Worm (Caenorhabditis elegans) whole organism, mixed stage, embryonic: Measurements from ENCODE around the gene kcnl-1.

Experiments
- M03D4.4 ChIP-seq: sonication (generic microtip); optimal IDR thresholded peaks from 2 replicates; lab custom pipeline; 2017; ENCODE audit warnings: mild to moderate bottlenecking, missing genetic modification characterization, missing compliant biosample characterization
- bed-3 ChIP-seq: fragments of 200-800 bp; sonication (Bioruptor generic); optimal IDR thresholded peaks from 3 replicates; lab custom pipeline; 2018; ENCODE audit warnings: mild to moderate bottlenecking, missing genetic modification characterization, moderate library complexity, missing compliant biosample characterization
- blmp-1 ChIP-seq: fragments of 150-350 bp; optimal IDR thresholded peaks from 2 replicates; lab custom pipeline; 2014; ENCODE audit warnings: missing biosample characterization, missing genetic modification characterization
- ceh-39 ChIP-seq: fragments of 150-350 bp; optimal IDR thresholded peaks from 2 replicates; lab custom pipeline; 2014; ENCODE audit warnings: missing biosample characterization, missing genetic modification characterization
- ceh-43 ChIP-seq: fragments of 200-800 bp; sonication (Bioruptor generic); optimal IDR thresholded peaks from 2 replicates; lab custom pipeline; 2018; ENCODE audit warnings: mild to moderate bottlenecking, missing genetic modification characterization, moderate library complexity, missing compliant biosample characterization
- ceh-83 ChIP-seq: fragments of 200-800 bp; sonication (Bioruptor generic); optimal IDR thresholded peaks from 2 replicates; lab custom pipeline; 2018; ENCODE audit warnings: mild to moderate bottlenecking, missing genetic modification characterization, missing compliant biosample characterization
- ces-1 ChIP-seq: fragments of 150-350 bp; optimal IDR thresholded peaks from 2 replicates; lab custom pipeline; 2014; ENCODE audit warnings: missing biosample characterization, missing genetic modification reagents, missing genetic modification characterization
- cnd-1 ChIP-seq: fragments of 200-800 bp; sonication (Bioruptor generic); optimal IDR thresholded peaks from 2 replicates; lab custom pipeline; 2018; ENCODE audit warnings: mild to moderate bottlenecking, missing genetic modification characterization, missing compliant biosample characterization
- drap-1 ChIP-seq: fragments of 200-800 bp; sonication (Bioruptor generic); optimal IDR thresholded peaks from 3 replicates; lab custom pipeline; 2018; ENCODE audit warnings: mild to moderate bottlenecking, missing genetic modification characterization, missing compliant biosample characterization
- elt-1 ChIP-seq: sonication (generic microtip); optimal IDR thresholded peaks from 2 replicates; lab custom pipeline; 2017; ENCODE audit warnings: missing genetic modification characterization, mild to moderate bottlenecking, missing compliant biosample characterization, antibody characterized with exemption, moderate library complexity, borderline replicate concordance; ENCODE audit not compliant: insufficient read depth
- elt-3 ChIP-seq: fragments of 150-350 bp; optimal IDR thresholded peaks from 2 replicates; lab custom pipeline; 2014; ENCODE audit warnings: missing biosample characterization, missing genetic modification characterization
- ham-2 ChIP-seq: fragments of 200-800 bp; sonication (Bioruptor generic); optimal IDR thresholded peaks from 2 replicates; lab custom pipeline; 2018; ENCODE audit warnings: mild to moderate bottlenecking, missing genetic modification characterization, missing compliant biosample characterization
- hlh-1 ChIP-seq: fragments of 150-350 bp; optimal IDR thresholded peaks from 2 replicates; lab custom pipeline; 2014; ENCODE audit warnings: missing biosample characterization, missing genetic modification reagents, missing genetic modification characterization
- lin-13 ChIP-seq: fragments of 150-350 bp; optimal IDR thresholded peaks from 2 replicates; lab custom pipeline; 2014; ENCODE audit warnings: missing biosample characterization, missing genetic modification characterization
- lin-32 ChIP-seq: fragments of 200-800 bp; sonication (Bioruptor generic); optimal IDR thresholded peaks from 2 replicates; lab custom pipeline; 2018; ENCODE audit warnings: mild to moderate bottlenecking, missing genetic modification characterization, missing compliant biosample characterization
- lsy-2 ChIP-seq: fragments of 150-350 bp; optimal IDR thresholded peaks from 2 replicates; lab custom pipeline; 2014; ENCODE audit warnings: missing biosample characterization, missing genetic modification characterization
- mep-1 ChIP-seq: fragments of 150-350 bp; optimal IDR thresholded peaks from 2 replicates; lab custom pipeline; 2017; ENCODE audit warnings: missing biosample characterization, missing genetic modification reagents, missing genetic modification characterization, inconsistent platforms
- mls-2 ChIP-seq: sonication (generic microtip); optimal IDR thresholded peaks from 2 replicates; lab custom pipeline; 2016; ENCODE audit warnings: mild to moderate bottlenecking, missing genetic modification characterization, moderate library complexity, missing compliant biosample characterization
- nhr-12 ChIP-seq: fragments of 150-350 bp; optimal IDR thresholded peaks from 2 replicates; lab custom pipeline; 2014; ENCODE audit warnings: missing biosample characterization, missing genetic modification characterization
- nhr-2 ChIP-seq: fragments of 150-350 bp; optimal IDR thresholded peaks from 2 replicates; lab custom pipeline; 2014; ENCODE audit warnings: missing biosample characterization, missing genetic modification characterization
- nhr-28 ChIP-seq: fragments of 150-350 bp; optimal IDR thresholded peaks from 2 replicates; lab custom pipeline; 2014; ENCODE audit warnings: missing biosample characterization, missing genetic modification characterization
- nhr-76 ChIP-seq: sonication (generic microtip); optimal IDR thresholded peaks from 2 replicates; lab custom pipeline; 2017; ENCODE audit warnings: missing biosample characterization, missing genetic modification characterization
- pha-4 ChIP-seq: fragments of 150-350 bp; optimal IDR thresholded peaks from 2 replicates; lab custom pipeline; 2018; ENCODE audit warnings: missing biosample characterization, missing genetic modification reagents, missing genetic modification characterization
- snpc-4 ChIP-seq: fragments of 150-350 bp; optimal IDR thresholded peaks from 2 replicates; lab custom pipeline; 2014; ENCODE audit warnings: missing biosample characterization, missing genetic modification characterization
- sptf-1 ChIP-seq: sonication (generic microtip); optimal IDR thresholded peaks from 2 replicates; lab custom pipeline; 2017; ENCODE audit warnings: mild to moderate bottlenecking, missing genetic modification characterization, moderate library complexity, missing compliant biosample characterization
- unc-120 ChIP-seq: sonication (generic microtip); optimal IDR thresholded peaks from 2 replicates; lab custom pipeline; 2017; ENCODE audit warnings: missing genetic modification characterization, missing compliant biosample characterization; ENCODE audit not compliant: poor library complexity, severe bottlenecking
- unc-39 ChIP-seq: fragments of 150-350 bp; optimal IDR thresholded peaks from 2 replicates; lab custom pipeline; 2014; ENCODE audit warnings: missing biosample characterization, missing genetic modification characterization
- unc-62 ChIP-seq: fragments of 150-350 bp; optimal IDR thresholded peaks from 2 replicates; lab custom pipeline; 2014; ENCODE audit warnings: missing biosample characterization, missing genetic modification reagents, missing genetic modification characterization
- zip-8 ChIP-seq: fragments of 150-350 bp; optimal IDR thresholded peaks from 2 replicates; lab custom pipeline; 2014; ENCODE audit warnings: missing biosample characterization, missing genetic modification characterization
- ztf-11 ChIP-seq: fragments of 150-350 bp; optimal IDR thresholded peaks from 2 replicates; lab custom pipeline; 2014; ENCODE audit warnings: missing biosample characterization, missing genetic modification characterization

Gene kcnl-1

DNA sequence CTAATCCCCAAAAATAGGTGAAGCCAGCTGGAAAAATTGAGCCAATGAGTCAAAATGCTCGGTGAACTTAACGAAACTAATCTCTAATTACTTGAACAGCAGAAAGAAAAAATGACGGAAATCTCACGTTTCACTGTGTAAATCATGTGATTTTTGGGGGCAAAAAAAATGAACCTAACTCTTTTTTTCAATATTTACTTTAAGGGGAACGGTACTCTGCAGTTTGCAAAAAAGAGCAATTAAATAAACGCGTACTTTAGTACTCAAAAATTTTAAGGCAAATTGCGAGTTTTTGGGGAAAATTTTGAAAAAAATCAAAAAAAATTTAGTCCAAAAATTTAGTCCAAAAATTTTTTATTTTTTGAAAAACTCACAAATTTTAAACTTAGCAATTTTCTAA, 34.1 kb upstream of the kcnl-1 start:
- TF ChIP-seq nhr-12 (tag; lab: Kevin White, UChicago), result no peak
- TF ChIP-seq, all 35 proteins: peak for 0

DNA sequence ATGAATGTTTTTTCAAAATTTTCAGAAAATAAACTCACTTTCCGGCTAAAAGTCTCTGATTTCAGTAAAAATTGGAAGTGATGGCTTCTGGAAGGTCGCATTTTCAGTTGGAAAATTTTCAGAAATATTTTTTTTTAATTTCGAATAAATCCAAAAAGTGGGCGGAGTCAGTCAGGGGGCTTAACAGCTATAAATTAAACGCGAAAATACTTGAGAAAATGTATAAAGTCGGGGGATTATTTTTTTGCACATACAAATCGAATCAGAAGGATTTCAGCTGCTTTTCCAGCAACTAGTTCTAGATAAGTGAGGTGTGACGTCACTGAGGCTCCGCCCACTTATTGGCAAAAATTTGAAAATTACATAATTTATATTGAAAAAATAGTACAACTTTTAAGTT, 32.2 kb upstream of the kcnl-1 start, which contains the start of gene Y43F8B.2:
TSS of gene Y43F8B.2 (minus strand) at position 101 of the 400 bp plus-strand sequence.
- no peak for TF ChIP-seq ceh-83 (GFP tag; lab: Kevin White, UChicago)
- no peak for TF ChIP-seq lin-13
- no peak for TF ChIP-seq nhr-28 (tag; lab: Kevin White, UChicago)
- TF ChIP-seq mls-2, result no peak
- no peak for TF ChIP-seq cnd-1 (tag; lab: Kevin White, UChicago)
- TF ChIP-seq hlh-1, result no peak
- TF ChIP-seq snpc-4 (tag; lab: Kevin White, UChicago), result no peak
- no peak for TF ChIP-seq blmp-1 (tag; lab: Kevin White, UChicago)
- TF ChIP-seq sptf-1 (tag; lab: Kevin White, UChicago), result no peak
- TF ChIP-seq mep-1 (tag; lab: Kevin White, UChicago), result no peak
- TF ChIP-seq ztf-11, result no peak
- TF ChIP-seq, all 35 proteins: peak for 0

DNA sequence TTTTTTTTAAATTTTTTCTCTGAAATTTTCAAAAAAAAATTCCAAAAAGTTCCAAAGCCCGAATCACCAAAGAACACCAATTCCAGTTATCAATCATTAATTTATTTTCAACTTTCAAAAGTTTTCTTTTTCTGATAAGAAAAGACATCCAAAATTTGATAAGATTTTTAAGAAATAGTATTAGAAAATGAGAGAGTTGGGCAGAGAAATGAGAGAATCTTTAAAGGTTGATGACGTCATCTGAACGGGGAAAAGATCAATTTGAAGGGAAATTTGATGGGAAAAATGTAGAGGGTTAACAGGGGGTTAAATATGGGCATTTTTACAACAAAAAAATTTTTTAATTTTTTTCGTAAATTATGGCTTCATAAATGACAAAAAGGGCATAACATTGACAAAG, 31.7 kb upstream of the kcnl-1 start:
- peak; percentile 31 for TF ChIP-seq zip-8 (tag; lab: Kevin White, UChicago)
- no peak for TF ChIP-seq nhr-2 (tag; lab: Kevin White, UChicago)

DNA sequence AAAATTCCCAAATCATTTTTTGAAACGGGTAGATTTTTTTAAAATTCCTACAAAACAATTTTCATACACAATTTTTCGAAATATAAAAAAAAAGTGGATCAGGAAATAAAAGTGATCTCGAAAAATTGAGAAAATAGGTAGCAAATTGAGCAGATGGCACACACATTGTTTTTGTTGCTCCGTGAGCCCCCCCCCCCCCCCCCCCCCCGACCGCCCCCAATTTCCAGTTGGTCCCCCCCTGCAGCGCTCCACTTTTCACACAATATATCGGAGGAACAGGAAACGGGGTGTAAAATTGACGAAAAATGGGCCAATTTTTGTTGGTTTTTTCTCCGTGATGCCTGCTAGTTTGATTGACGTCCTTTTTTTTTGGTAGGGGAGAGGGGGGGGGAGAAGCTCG, 24.3 kb upstream of the kcnl-1 start:
- TF ChIP-seq nhr-12 (tag; lab: Kevin White, UChicago) (no peak), drap-1 (GFP tag; lab: Kevin White, UChicago) (peak; percentile 0), hlh-1 (no peak), lin-32 (GFP tag; lab: Kevin White, UChicago) (no peak), lsy-2 (tag; lab: Kevin White, UChicago) (no peak), sptf-1 (tag; lab: Kevin White, UChicago) (peak; percentile 33), unc-39 (tag; lab: Kevin White, UChicago) (no peak), mls-2 (no peak), elt-1 (tag; lab: Kevin White, UChicago) (no peak), nhr-2 (tag; lab: Kevin White, UChicago) (no peak), elt-3 (no peak), ceh-39 (tag; lab: Kevin White, UChicago) (no peak), M03D4.4 (tag; lab: Kevin White, UChicago) (no peak), pha-4 (tag; lab: Kevin White, UChicago) (no peak), nhr-28 (tag; lab: Kevin White, UChicago) (no peak), blmp-1 (tag; lab: Kevin White, UChicago) (no peak), snpc-4 (tag; lab: Kevin White, UChicago) (no peak)

DNA sequence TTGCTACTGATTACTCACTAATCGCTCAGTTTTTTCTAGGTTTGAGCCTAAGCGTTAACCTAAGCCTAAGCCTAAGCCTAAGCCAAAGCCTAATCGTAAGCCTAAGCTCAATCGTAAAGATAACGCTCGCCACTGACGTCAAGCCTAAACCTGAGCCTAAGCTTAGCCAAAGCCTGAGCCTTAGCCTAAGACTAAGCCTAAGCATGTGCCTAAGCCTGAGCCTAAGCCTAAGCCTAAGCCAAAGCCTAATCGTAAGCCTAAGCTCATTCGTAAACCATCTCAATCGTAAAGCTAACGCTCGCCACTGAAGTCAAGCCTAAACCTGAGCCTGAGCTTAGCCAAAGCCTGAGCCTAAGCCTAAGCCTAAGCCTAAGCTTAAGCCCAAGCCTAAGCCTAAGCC, 21.7 kb upstream of the kcnl-1 start:
- peak; percentile 40 for TF ChIP-seq ham-2 (GFP tag; lab: Kevin White, UChicago)
- no peak for TF ChIP-seq M03D4.4 (tag; lab: Kevin White, UChicago)

DNA sequence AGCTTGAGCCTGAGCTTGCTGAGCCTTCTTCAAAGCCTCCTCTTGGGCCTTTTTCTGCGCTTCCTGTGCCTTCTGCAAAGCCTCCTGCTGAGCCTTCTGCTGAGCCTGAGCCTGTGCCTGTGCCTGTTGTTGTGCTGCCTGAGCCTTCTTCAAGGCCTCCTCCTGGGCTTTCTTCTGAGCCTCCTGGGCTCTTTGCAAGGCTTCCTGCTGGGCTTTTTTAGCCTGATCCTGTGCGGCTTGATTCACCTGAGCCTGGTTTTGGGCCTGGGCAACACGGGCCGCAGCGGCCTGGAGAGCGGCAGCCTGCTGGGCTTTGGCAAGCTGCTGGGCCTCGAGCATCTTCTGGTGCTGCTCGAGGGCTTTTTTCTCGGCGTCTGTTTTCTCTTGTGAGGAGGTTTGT, 20.2 kb upstream of the kcnl-1 start:
- TF ChIP-seq drap-1 (GFP tag; lab: Kevin White, UChicago) (no peak), unc-62 (no peak), blmp-1 (tag; lab: Kevin White, UChicago) (no peak), bed-3 (GFP tag; lab: Kevin White, UChicago) (no peak), nhr-2 (tag; lab: Kevin White, UChicago) (no peak), M03D4.4 (tag; lab: Kevin White, UChicago) (no peak), ham-2 (GFP tag; lab: Kevin White, UChicago) (no peak), elt-1 (tag; lab: Kevin White, UChicago) (no peak), ces-1 (GFP tag; lab: Kevin White, UChicago) (no peak), lsy-2 (tag; lab: Kevin White, UChicago) (no peak), ceh-43 (GFP tag; lab: Kevin White, UChicago) (no peak), nhr-76 (no peak), unc-120 (tag; lab: Kevin White, UChicago) (no peak), cnd-1 (tag; lab: Kevin White, UChicago) (no peak), unc-39 (tag; lab: Kevin White, UChicago) (no peak), sptf-1 (tag; lab: Kevin White, UChicago) (no peak)
- TF ChIP-seq, all 35 proteins: peak for 0
